Fruit fly (Drosophila melanogaster) S2 (cell line): ENCODE measurements around the gene CG1468.

Source experiments
- CG8478 ChIP-seq: fragments of >200 bp; optimal IDR thresholded peaks from 2 replicates; lab custom pipeline; 2018
- CTCF ChIP-seq, 2 experiments: fragments of >200 bp; optimal IDR thresholded peaks; 2 replicates each; lab custom pipeline; 2018

Gene CG1468

DNA sequence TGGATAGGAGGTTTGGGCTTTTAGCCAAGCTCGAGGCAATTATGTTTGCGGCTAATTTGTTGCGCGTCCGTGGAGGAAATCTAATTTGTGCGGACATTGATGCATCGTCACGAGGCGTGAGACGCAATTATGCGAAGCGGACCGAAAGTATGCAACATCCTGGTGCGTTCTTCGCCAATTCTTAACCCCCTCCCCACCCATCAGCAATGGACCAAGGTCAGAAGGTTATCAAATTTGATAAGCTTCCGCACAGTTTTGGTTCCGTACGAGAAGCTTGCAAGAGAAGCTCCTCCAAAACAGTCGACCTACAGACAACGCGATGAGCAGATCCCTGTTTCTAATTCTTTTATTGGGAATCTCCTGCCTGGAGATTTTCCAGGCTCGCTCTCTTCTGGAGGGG lies at the start of gene CG1468:
Gene CG1468 (plus strand): TSS at position 298 of the 400 bp plus-strand sequence.
- TF ChIP-seq CTCF (optimal IDR thresholded peaks at IDR 0.05; lab: Kevin White, UChicago) = no peak
- TF ChIP-seq CG8478 (lab: Kevin White, UChicago) = no peak

DNA sequence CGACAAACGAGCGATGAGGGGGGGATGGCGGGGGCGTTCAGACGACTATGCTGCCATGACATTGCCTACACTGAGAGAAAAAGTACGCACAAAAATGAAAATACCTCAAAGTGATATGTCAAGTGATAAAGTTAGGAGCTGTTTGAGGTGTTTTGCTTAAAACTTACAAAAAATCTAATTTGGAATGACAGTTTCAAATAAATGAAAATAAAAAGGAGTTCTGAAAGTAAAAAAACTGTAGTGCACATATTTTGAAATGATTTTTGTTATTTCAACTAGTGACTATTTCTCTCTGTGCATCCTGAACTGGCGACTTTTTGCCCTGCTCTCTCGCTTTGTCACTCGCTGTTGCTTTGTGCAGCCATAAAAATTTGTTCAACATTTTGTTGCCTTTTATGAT lies 48.3 kb upstream of the CG1468 start:
- no peak for TF ChIP-seq CTCF (optimal IDR thresholded peaks at IDR 0.05; lab: Kevin White, UChicago)
- TF ChIP-seq CG8478 (lab: Kevin White, UChicago) = no peak

DNA sequence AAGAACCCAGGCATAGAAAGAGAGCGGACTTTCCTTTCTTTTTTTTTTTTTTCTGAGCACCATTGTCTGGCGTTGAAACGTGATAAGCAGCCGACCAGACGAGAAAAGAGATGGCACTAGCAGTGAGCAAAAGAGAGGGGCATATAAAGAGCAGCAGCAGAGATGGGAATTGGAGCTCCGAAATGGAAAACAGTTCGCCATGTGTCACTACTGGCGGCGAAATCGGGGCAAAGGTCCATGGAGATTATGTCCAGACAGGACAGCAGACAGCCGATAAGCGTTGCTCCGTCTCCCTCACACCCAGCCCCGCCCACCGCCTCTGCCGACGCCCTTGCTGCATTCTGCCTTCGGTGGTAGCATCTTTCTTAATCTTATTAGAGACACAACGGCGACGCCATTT lies 45.2 kb upstream of the CG1468 start:
- TF ChIP-seq CTCF (optimal IDR thresholded peaks at IDR 0.05; lab: Kevin White, UChicago) = no peak
- TF ChIP-seq CG8478 (lab: Kevin White, UChicago) = no peak

DNA sequence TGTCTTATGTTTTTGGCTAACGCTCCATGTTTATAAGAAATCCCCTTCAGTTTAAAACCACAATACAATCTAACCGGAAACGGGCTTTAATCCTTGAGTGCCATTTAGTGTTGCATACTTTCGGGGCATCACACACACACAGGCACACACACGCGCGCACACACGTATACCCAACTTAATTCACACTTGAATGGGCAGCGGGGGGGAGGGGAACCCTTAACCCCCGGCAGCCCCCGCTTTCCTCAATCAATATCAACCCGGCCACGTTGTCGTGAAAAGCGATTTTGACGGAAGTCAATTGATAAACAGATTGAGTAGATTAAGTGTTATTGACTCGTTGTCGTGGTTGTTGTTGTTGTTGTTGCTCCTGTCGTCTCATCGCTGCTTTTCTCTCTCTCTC lies 30.7 kb upstream of the CG1468 start:
- TF ChIP-seq CG8478 (lab: Kevin White, UChicago) = no peak
- no peak for TF ChIP-seq CTCF (optimal IDR thresholded peaks at IDR 0.05; lab: Kevin White, UChicago)

dm6 chrX:9864882-9865281 lies 13.3 kb upstream of the CG1468 start, which contains the start of gene Ser7:
Ser7 (plus strand) TSS chrX:9865233.
- TF ChIP-seq CTCF (optimal IDR thresholded peaks at IDR 0.05; lab: Kevin White, UChicago) = no peak

DNA sequence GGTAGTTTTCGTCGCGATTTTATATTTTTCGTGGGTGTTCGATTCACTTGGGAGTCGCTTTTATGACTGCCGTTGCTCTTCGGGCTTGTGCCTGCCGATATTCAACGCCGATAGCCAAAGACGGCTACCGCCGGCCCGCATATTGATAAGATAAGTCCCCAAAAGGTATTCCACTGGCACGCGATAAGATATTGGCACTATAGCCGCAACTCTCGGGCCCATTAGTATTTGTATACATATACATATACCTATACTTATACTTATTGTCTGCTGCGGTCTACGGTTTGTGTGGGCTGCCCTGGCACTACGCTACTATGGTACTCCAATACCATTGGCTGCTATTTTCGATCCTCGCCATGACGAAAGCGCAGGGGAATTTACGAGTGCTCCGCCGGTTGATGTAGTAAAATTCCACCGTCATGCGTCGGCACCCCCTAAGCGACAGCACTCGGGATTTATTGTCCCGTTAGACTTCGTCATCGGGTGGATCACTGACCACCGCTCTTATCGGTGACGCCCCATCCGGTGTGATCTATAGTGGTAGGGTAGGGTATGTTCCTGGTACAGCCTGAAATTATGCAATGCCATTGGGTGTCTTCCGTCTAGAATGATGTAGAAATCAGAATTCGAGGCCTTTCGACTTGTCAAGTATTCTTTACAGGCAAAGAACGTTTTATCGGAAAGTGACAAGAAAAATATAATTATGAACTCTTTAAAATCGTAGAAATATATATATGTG lies 9.5 kb upstream of the CG1468 start, which contains the start of gene CG45060:
Gene CG45060 (minus strand): TSS at position 59 of the 739 bp plus-strand sequence.
- TF ChIP-seq CTCF (optimal IDR thresholded peaks at IDR 0.05; lab: Kevin White, UChicago) = no peak
- TF ChIP-seq CG8478 (lab: Kevin White, UChicago) = no peak

DNA sequence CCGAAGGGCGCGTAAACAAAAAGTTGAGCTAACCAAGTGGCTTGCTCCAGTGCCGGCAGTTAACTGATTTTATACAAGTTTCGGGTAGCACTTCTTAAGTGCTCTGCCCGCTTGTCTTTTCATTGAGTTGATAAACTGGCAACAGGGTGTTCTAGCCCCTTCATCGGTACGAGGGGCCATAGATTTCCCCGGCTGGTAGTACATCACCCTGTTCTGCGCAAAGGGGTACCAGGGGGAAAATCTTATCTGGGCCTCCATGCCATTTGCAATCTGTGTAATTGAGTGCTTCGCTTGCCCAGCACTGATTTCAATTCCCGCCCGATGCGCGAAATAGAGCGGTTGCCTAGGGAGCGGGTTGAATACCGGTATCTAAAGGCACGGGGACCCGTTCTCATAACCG lies 6.6 kb upstream of the CG1468 start, which contains the start of gene CG45061:
Gene CG45061 (minus strand): TSS at position 71 of the 400 bp plus-strand sequence.
- no peak for TF ChIP-seq CG8478 (lab: Kevin White, UChicago)
- TF ChIP-seq CTCF (optimal IDR thresholded peaks at IDR 0.05; lab: Kevin White, UChicago) = no peak

DNA sequence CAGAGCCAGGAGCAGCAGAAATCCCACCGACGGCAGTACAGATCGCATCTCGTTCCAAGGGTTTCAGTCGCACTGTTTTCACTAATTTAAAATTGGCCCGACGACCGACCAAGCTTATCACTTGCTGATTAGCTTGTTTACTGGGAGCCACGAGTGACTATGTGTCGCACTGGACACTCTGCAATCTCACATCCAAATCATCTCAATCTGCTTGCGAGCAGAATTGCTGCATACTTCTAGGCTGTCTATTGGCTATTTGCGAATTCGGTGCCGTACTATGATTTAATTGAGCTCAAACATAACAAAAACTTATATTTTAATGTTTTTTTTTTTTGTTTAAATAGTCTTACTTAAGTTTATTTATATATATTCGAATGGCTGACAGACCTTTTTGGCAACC lies 4.3 kb upstream of the CG1468 start, which contains the start of gene CG32695:
Gene CG32695 (minus strand): TSS at position 141 of the 400 bp plus-strand sequence.
- TF ChIP-seq CTCF (optimal IDR thresholded peaks at IDR 0.05; lab: Kevin White, UChicago) (no peak), CG8478 (lab: Kevin White, UChicago) (no peak)

DNA sequence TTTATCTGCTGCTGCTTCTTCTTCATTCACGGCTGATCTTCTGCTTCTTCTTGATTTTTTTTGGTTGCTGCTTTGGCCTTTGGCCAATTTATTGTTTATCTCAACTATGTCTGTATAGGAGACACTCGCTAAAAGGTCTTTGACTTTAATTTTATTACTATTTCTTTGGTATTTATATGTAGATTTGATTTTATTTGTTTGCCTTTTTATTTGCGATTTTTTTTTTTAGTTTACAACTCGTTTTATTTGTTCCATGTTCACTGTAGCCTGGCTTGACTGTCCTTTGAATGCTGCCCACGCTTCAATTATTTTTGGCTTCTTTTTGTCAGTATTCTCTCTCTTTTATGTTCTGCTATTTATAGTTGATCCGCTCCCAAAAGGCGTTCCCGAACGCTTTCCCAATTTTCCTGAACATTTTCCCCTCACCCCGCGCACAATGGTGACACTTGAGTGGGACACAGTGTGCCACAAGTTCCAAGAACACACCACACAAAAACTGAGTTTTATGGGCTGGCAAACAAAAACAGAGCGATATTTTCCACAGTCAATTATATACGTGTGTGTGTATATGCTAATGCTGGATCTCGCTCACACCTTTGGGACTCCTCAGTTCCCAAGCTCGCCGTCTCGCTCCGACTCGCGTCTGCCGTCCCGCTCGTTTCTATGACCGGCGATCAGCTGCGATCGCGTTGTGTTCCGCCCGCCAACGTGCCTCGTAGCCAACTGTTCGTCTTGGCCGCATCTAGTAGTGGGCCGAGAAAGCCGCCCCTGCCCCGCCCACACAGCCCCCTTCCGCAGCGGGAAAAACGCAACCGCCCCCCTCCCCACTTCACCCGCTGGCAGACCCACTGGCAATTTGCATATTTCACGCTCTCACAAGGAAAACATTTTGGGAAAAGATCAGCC lies 2.0 kb upstream of the CG1468 start, which contains the start of gene CG15247:
Gene CG15247 (minus strand): TSS at position 725 of the 906 bp plus-strand sequence.
- TF ChIP-seq CG8478 (lab: Kevin White, UChicago) = no peak
- no peak for TF ChIP-seq CTCF (optimal IDR thresholded peaks at IDR 0.05; lab: Kevin White, UChicago)

DNA sequence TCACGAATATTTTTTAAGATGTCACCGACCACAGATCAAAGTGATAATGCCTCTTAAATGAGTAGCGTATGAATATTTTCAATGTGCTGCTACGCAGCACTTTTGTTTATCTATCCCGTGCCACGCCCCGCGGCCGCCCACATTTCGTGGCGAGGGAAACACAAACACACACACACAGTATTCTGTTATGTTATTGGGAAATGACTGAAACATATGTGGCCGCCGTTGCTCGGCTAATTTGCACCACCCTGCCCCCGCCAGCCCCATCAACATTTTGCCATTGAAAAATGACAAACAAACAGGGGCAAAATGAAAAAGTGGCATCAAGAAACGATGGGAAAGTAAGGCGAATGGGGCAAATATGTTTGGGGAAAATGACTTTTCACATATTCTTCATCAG lies 982 bp upstream of the CG1468 start:
- TF ChIP-seq CG8478 (lab: Kevin White, UChicago) = no peak
- no peak for TF ChIP-seq CTCF (optimal IDR thresholded peaks at IDR 0.05; lab: Kevin White, UChicago)

DNA sequence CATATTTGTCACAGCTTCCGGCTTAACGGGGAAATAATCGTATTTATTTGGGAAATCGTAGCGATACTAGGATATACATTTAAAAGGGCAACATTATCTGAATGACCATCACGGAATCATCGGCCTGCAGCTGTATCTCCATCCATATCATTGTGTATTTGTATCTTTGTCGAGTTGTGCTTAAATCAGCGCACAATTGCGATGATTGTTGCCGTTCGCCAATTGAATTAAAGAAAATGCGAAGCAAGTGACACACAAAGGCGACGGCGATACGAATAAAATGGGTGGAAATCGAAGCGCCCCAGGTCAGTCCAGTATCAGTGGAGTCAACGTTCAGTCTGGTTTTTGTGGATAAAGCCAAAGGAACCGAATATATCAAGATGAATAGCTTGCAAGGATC lies 1.3 kb downstream of the CG1468 start, which contains the start of gene CG9686:
Gene CG9686 (plus strand): TSS at position 301 of the 400 bp plus-strand sequence.
- TF ChIP-seq CTCF (optimal IDR thresholded peaks at IDR 0.05; lab: Kevin White, UChicago) (no peak), CG8478 (lab: Kevin White, UChicago) (no peak)

dm6 chrX:9881746-9882145 lies 3.5 kb downstream of the CG1468 start, which contains the start of gene CG9689:
CG9689 (plus strand) TSS chrX:9881953.
- TF ChIP-seq CG8478 (lab: Kevin White, UChicago) (no peak), CTCF (optimal IDR thresholded peaks at IDR 0.05; lab: Kevin White, UChicago) (no peak)

DNA sequence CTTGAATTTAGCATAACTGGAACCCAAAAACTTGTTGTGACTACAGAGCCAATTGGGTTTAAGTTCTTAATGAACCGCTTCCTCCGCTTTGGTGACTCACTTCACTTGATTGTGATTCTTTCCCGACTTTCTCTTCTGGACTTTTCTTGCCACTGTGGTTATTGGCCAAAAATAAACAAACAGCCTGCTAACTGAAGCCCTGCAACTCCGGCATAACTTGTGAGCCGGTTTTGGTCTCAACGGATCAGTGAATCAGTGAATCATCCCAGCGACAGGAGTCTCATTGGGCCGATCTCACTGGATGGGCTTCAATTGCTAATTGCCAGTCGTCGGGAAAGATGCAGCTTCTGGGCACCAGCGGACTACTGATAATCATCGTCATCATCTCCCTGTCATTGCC lies 4.7 kb downstream of the CG1468 start:
- no peak for TF ChIP-seq CG8478 (lab: Kevin White, UChicago)

DNA sequence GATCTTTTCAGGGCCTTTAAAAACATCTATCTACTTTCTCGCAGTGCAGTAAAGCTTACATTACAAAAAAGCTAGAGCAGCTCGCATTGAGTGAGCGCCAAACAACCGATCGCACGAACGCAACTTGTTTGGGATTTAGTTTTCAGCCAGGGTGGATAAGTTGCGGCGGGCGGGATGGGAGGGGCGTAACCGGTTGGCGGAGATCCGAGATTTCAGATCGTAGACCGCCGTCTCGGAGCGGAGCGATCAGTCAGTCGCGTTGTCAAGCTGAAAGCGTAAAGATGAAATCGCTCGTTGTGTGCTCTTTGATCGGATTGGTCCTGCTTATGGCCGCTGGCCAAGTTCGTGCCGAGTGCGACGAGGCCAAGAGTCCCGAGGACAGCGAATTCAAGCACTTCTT lies 6.0 kb downstream of the CG1468 start, which contains the start of gene CG9691:
Gene CG9691 (plus strand): TSS at position 222 of the 400 bp plus-strand sequence.
- TF ChIP-seq CG8478 (lab: Kevin White, UChicago) = no peak
- TF ChIP-seq CTCF (optimal IDR thresholded peaks at IDR 0.05; lab: Kevin White, UChicago) = no peak
